Fruit fly (Drosophila melanogaster): ENCODE results near the gene pug.

dm6 chr3R:10704975-10705374, 8.6 kb downstream of the pug start, which contains the start of gene CG31391:
- no peak for TF ChIP-seq pan (optimal IDR thresholded peaks at IDR 0.05)
- TF ChIP-seq CG8478 (optimal IDR thresholded peaks at IDR 0.05) = no peak
- TF ChIP-seq usp (GFP tag; optimal IDR thresholded peaks at IDR 0.05) = no peak
- no peak for TF ChIP-seq psq (optimal IDR thresholded peaks at IDR 0.05)
- TF ChIP-seq Dll (optimal IDR thresholded peaks at IDR 0.05) = no peak
- TF ChIP-seq EcR (GFP tag; optimal IDR thresholded peaks at IDR 0.05) = no peak

Measured in whole organism.